Fruit fly (Drosophila melanogaster) whole organism, embryonic: Measurements from ENCODE around the gene CG18268.

Experiments used
- CG10267 ChIP-seq: fragments of 200-800 bp; sonication (Bioruptor generic); optimal IDR thresholded peaks from 2 replicates; lab custom pipeline; 2018; ENCODE audit warnings: missing biosample characterization, mild to moderate bottlenecking, missing genetic modification characterization, moderate library complexity
- CG10366 ChIP-seq: fragments of 200-800 bp; sonication (Bioruptor generic); IDR thresholded peaks from 2 replicates; pipeline ENCODE4 v1.3.6; 2022; ENCODE audit warnings: missing biosample characterization, missing genetic modification characterization
- CG10462 ChIP-seq: fragments of 200-800 bp; sonication (Bioruptor generic); optimal IDR thresholded peaks from 2 replicates; lab custom pipeline; 2016; ENCODE audit warnings: missing biosample characterization, missing genetic modification characterization
- CG13287 ChIP-seq: fragments of 200-800 bp; sonication (Bioruptor generic); IDR thresholded peaks from 2 replicates; pipeline ENCODE4 v1.3.6; 2022; ENCODE audit warnings: missing biosample characterization, missing genetic modification characterization; ENCODE audit not compliant: partially characterized antibody
- CG15269 ChIP-seq: fragments of 200-800 bp; sonication (Bioruptor generic); optimal IDR thresholded peaks from 2 replicates; lab custom pipeline; 2018; ENCODE audit warnings: missing biosample characterization, mild to moderate bottlenecking, missing genetic modification characterization, moderate library complexity
- CG1792 ChIP-seq: fragments of 200-800 bp; sonication (Bioruptor generic); optimal IDR thresholded peaks from 2 replicates; lab custom pipeline; 2016; ENCODE audit warnings: missing biosample characterization, missing genetic modification characterization
- CG18599 ChIP-seq: fragments of 200-800 bp; sonication (Bioruptor generic); optimal IDR thresholded peaks from 3 replicates; lab custom pipeline; 2017; ENCODE audit warnings: missing biosample characterization, missing genetic modification characterization, mild to moderate bottlenecking, moderate library complexity, missing genetic modification reagents
- CG30403 ChIP-seq: fragments of 200-800 bp; sonication (Bioruptor generic); optimal IDR thresholded peaks from 3 replicates; lab custom pipeline; 2016; ENCODE audit warnings: missing biosample characterization, missing genetic modification characterization
- CG31388 ChIP-seq: fragments of 200-800 bp; sonication (Bioruptor generic); optimal IDR thresholded peaks from 2 replicates; lab custom pipeline; 2016; ENCODE audit warnings: missing biosample characterization, missing genetic modification characterization
- CG3163 ChIP-seq: fragments of 200-800 bp; sonication (Bioruptor generic); optimal IDR thresholded peaks from 3 replicates; lab custom pipeline; 2016; ENCODE audit warnings: missing biosample characterization, missing genetic modification characterization
- CG3407 ChIP-seq: fragments of 200-800 bp; sonication (Bioruptor generic); optimal IDR thresholded peaks from 2 replicates; lab custom pipeline; 2018; ENCODE audit warnings: missing biosample characterization, mild to moderate bottlenecking, missing genetic modification characterization
- CG3726 ChIP-seq: fragments of 200-800 bp; sonication (Bioruptor generic); IDR thresholded peaks from 3 replicates; pipeline ENCODE4, ENCODE4 v1.3.6; 2022; ENCODE audit warnings: missing biosample characterization, missing genetic modification characterization
- CG6175 ChIP-seq: fragments of 200-800 bp; sonication (Bioruptor generic); IDR thresholded peaks from 3 replicates; pipeline ENCODE4 v1.3.6; 2022; ENCODE audit warnings: missing biosample characterization, missing genetic modification characterization
- CG6791 ChIP-seq: fragments of 200-800 bp; sonication (Bioruptor generic); IDR thresholded peaks from 3 replicates; pipeline ENCODE4 v1.3.6; 2022; ENCODE audit warnings: missing biosample characterization, missing genetic modification characterization; ENCODE audit not compliant: partially characterized antibody
- CG7786 ChIP-seq: fragments of 200-800 bp; sonication (Bioruptor generic); optimal IDR thresholded peaks from 2 replicates; lab custom pipeline; 2016; ENCODE audit warnings: missing biosample characterization, missing genetic modification characterization
- CG7963 ChIP-seq: fragments of 200-800 bp; sonication (Bioruptor generic); IDR thresholded peaks from 3 replicates; pipeline ENCODE4 v1.3.6; 2022; ENCODE audit warnings: missing biosample characterization, missing genetic modification characterization; ENCODE audit not compliant: partially characterized antibody
- CG8290 ChIP-seq, 3 experiments: fragments of 200-800 bp; sonication (Bioruptor generic); optimal IDR thresholded peaks; 2 replicates each; lab custom pipeline; 2016 to 2019; ENCODE audit warnings: missing biosample characterization in 3 of 3, missing genetic modification characterization in 3 of 3, mild to moderate bottlenecking in 2 of 3, moderate library complexity in 1 of 3
- CG8478 ChIP-seq: fragments of >200 bp; optimal IDR thresholded peaks from 2 replicates; lab custom pipeline; 2018
- CG9215 ChIP-seq: fragments of 200-800 bp; sonication (Bioruptor generic); IDR thresholded peaks from 2 replicates; pipeline ENCODE4 v1.3.6; 2022; ENCODE audit warnings: missing biosample characterization, missing genetic modification characterization
- CG9727 ChIP-seq: fragments of 200-800 bp; sonication (Bioruptor generic); optimal IDR thresholded peaks from 3 replicates; lab custom pipeline; 2017; ENCODE audit warnings: missing biosample characterization, mild to moderate bottlenecking, missing genetic modification characterization
- D19B ChIP-seq: fragments of 200-800 bp; sonication (Bioruptor generic); optimal IDR thresholded peaks from 2 replicates; lab custom pipeline; 2017; ENCODE audit warnings: missing biosample characterization, mild to moderate bottlenecking, missing genetic modification characterization
- ERR ChIP-seq: fragments of 200-800 bp; sonication (Bioruptor generic); optimal IDR thresholded peaks from 2 replicates; lab custom pipeline; 2016; ENCODE audit warnings: missing biosample characterization, missing genetic modification characterization
- Fer1 ChIP-seq: fragments of 200-800 bp; sonication (Bioruptor generic); optimal IDR thresholded peaks from 2 replicates; lab custom pipeline; 2017; ENCODE audit warnings: missing biosample characterization, mild to moderate bottlenecking, missing genetic modification characterization
- GATAe ChIP-seq: fragments of 200-800 bp; sonication (Bioruptor generic); conservative IDR thresholded peaks from 2 replicates; pipeline ENCODE4 v1.3.6; 2022; ENCODE audit warnings: missing biosample characterization, missing genetic modification characterization
- Hand ChIP-seq: fragments of 200-800 bp; sonication (Bioruptor generic); optimal IDR thresholded peaks from 2 replicates; lab custom pipeline; 2017; ENCODE audit warnings: mild to moderate bottlenecking, missing biosample characterization, missing genetic modification reagents, missing genetic modification characterization
- Lim3 ChIP-seq: fragments of 200-800 bp; sonication (Bioruptor generic); IDR thresholded peaks from 2 replicates; pipeline ENCODE4 v1.3.6; 2022; ENCODE audit warnings: missing biosample characterization, missing genetic modification characterization
- Side ChIP-seq: fragments of 200-800 bp; sonication (Bioruptor generic); optimal IDR thresholded peaks from 2 replicates; lab custom pipeline; 2016; ENCODE audit warnings: missing biosample characterization, missing genetic modification characterization
- Six4 ChIP-seq: fragments of 200-800 bp; sonication (Bioruptor generic); optimal IDR thresholded peaks from 2 replicates; lab custom pipeline; 2016; ENCODE audit warnings: missing biosample characterization, missing genetic modification characterization
- abd-A ChIP-seq: fragments of 200-800 bp; sonication (Bioruptor generic); optimal IDR thresholded peaks from 3 replicates; lab custom pipeline; 2019; ENCODE audit warnings: missing biosample characterization, mild to moderate bottlenecking, missing genetic modification characterization, moderate library complexity
- amos ChIP-seq: fragments of 200-800 bp; sonication (Bioruptor generic); IDR thresholded peaks from 2 replicates; pipeline ENCODE4 v1.3.6; 2022; ENCODE audit warnings: missing biosample characterization, missing genetic modification characterization; ENCODE audit not compliant: partially characterized antibody
- az2 ChIP-seq: fragments of 200-800 bp; sonication (Bioruptor generic); optimal IDR thresholded peaks from 3 replicates; lab custom pipeline; 2016; ENCODE audit warnings: missing biosample characterization, missing genetic modification characterization
- cas ChIP-seq: fragments of 200-800 bp; sonication (Bioruptor generic); IDR thresholded peaks from 2 replicates; pipeline ENCODE4 v1.3.6; 2022; ENCODE audit warnings: missing biosample characterization, missing genetic modification characterization
- cato ChIP-seq: fragments of 200-800 bp; sonication (Bioruptor generic); optimal IDR thresholded peaks from 2 replicates; lab custom pipeline; 2016; ENCODE audit warnings: missing biosample characterization, missing genetic modification characterization, borderline replicate concordance
- croc ChIP-seq: fragments of 200-800 bp; sonication (Bioruptor generic); conservative IDR thresholded peaks from 3 replicates; pipeline ENCODE4 v1.3.6; 2022; ENCODE audit warnings: missing biosample characterization, missing genetic modification characterization
- fd96Cb ChIP-seq: fragments of 200-800 bp; sonication (Bioruptor generic); optimal IDR thresholded peaks from 2 replicates; lab custom pipeline; 2018; ENCODE audit warnings: missing biosample characterization, mild to moderate bottlenecking, missing genetic modification characterization, moderate library complexity
- hbn ChIP-seq: fragments of 200-800 bp; sonication (Bioruptor generic); IDR thresholded peaks from 2 replicates; pipeline ENCODE4 v1.3.6; 2022; ENCODE audit warnings: missing biosample characterization, missing genetic modification characterization; ENCODE audit not compliant: partially characterized antibody
- her ChIP-seq: fragments of 200-800 bp; sonication (Bioruptor generic); optimal IDR thresholded peaks from 2 replicates; lab custom pipeline; 2016; ENCODE audit warnings: missing biosample characterization, missing genetic modification characterization
- hkb ChIP-seq, 2 experiments: fragments of 200-800 bp in 1 of 2; fragments of >200 bp in 1 of 2; sonication (Bioruptor generic) in 1 of 2; IDR thresholded peaks in 1 of 2; optimal IDR thresholded peaks in 1 of 2; 2 replicates each; pipeline versions ENCODE4 v1.3.6 to Lab custom; 2017 to 2022; ENCODE audit warnings: missing biosample characterization in 1 of 2, missing genetic modification characterization in 1 of 2
- insv ChIP-seq, 2 experiments: fragments of 200-800 bp; sonication (Bioruptor generic); optimal IDR thresholded peaks; 3 replicates each; lab custom pipeline; 2016 to 2018; ENCODE audit warnings: missing biosample characterization in 2 of 2, missing genetic modification characterization in 2 of 2
- inv ChIP-seq: fragments of 200-800 bp; sonication (Bioruptor generic); IDR thresholded peaks from 2 replicates; pipeline ENCODE4 v1.3.6; 2022; ENCODE audit warnings: missing biosample characterization, missing genetic modification characterization; ENCODE audit not compliant: partially characterized antibody
- lilli ChIP-seq: fragments of 200-800 bp; sonication (Bioruptor generic); optimal IDR thresholded peaks from 3 replicates; lab custom pipeline; 2016; ENCODE audit warnings: missing biosample characterization, missing genetic modification characterization
- nerfin-1 ChIP-seq: fragments of 200-800 bp; sonication (Bioruptor generic); optimal IDR thresholded peaks from 3 replicates; lab custom pipeline; 2019; ENCODE audit warnings: missing biosample characterization, mild to moderate bottlenecking, missing genetic modification characterization, moderate library complexity
- org-1 ChIP-seq: fragments of 200-800 bp; sonication (Bioruptor generic); optimal IDR thresholded peaks from 2 replicates; lab custom pipeline; 2017; ENCODE audit warnings: missing biosample characterization, missing genetic modification characterization
- phol ChIP-seq: fragments of 200-800 bp; sonication (Bioruptor generic); optimal IDR thresholded peaks from 3 replicates; lab custom pipeline; 2018; ENCODE audit warnings: missing biosample characterization, mild to moderate bottlenecking, missing genetic modification characterization, moderate library complexity
- sc ChIP-seq, 3 experiments: fragments of >200 bp in 2 of 3; fragments of 200-800 bp in 1 of 3; sonication (Bioruptor generic) in 1 of 3; optimal IDR thresholded peaks; 2 replicates in 2 of 3; 3 replicates in 1 of 3; lab custom pipeline; 2017; ENCODE audit warnings: mild to moderate bottlenecking in 1 of 3, missing biosample characterization in 1 of 3, missing genetic modification characterization in 1 of 3, missing genetic modification reagents in 1 of 3
- sd ChIP-seq: fragments of 200-800 bp; sonication (Bioruptor generic); optimal IDR thresholded peaks from 3 replicates; lab custom pipeline; 2018; ENCODE audit warnings: missing biosample characterization, mild to moderate bottlenecking, missing genetic modification characterization, moderate library complexity
- stwl ChIP-seq: fragments of 200-800 bp; sonication (Bioruptor generic); optimal IDR thresholded peaks from 3 replicates; lab custom pipeline; 2018; ENCODE audit warnings: missing biosample characterization, mild to moderate bottlenecking, missing genetic modification characterization, moderate library complexity
- unpg ChIP-seq: fragments of 200-800 bp; sonication (Bioruptor generic); optimal IDR thresholded peaks from 3 replicates; lab custom pipeline; 2018; ENCODE audit warnings: missing biosample characterization, mild to moderate bottlenecking, missing genetic modification characterization, moderate library complexity

Gene CG18268

dm6 chr3R:7813981-7814529, 9.8 kb upstream of the CG18268 start, which contains the start of gene CG34384 (continued):
- TF ChIP-seq Six4 (GFP tag; lab: Kevin White, UChicago) (peak; percentile 39), sd (no peak), Fer1 (peak; percentile 79), CG9727 (GFP tag; lab: Kevin White, UChicago) (peak; percentile 82), amos (no peak), CG7786 (peak; percentile 35), lilli (GFP tag; lab: Kevin White, UChicago) (peak; percentile 58), CG30403 (GFP tag; lab: Kevin White, UChicago) (peak; percentile 75), CG6791 (GFP tag; lab: Robert Waterston, UW) (no peak), stwl (no peak), her (GFP tag; lab: Kevin White, UChicago) (no peak), CG1792 (GFP tag; lab: Kevin White, UChicago) (no peak), CG8478 (lab: Kevin White, UChicago) (no peak), org-1 (peak; percentile 72), GATAe (no peak), hbn (no peak), CG10462 (GFP tag; lab: Kevin White, UChicago) (no peak), sc (optimal IDR thresholded peaks at IDR 0.05; lab: Kevin White, UChicago) (no peak), sc (GFP tag; optimal IDR thresholded peaks at IDR 0.05; lab: Kevin White, UChicago) (no peak), inv (GFP tag; lab: Robert Waterston, UW) (no peak), CG10267 (peak; percentile 55), D19B (GFP tag; lab: Kevin White, UChicago) (peak; percentile 46), CG3726 (GFP tag; lab: Robert Waterston, UW) (no peak), CG6175 (GFP tag; lab: Robert Waterston, UW) (no peak), Hand (GFP tag; lab: Kevin White, UChicago) (peak; percentile 66), Lim3 (GFP tag; lab: Robert Waterston, UW) (no peak), hkb (optimal IDR thresholded peaks at IDR 0.05; lab: Kevin White, UChicago) (no peak), hkb (GFP tag; IDR thresholded peaks at IDR 0.05; lab: Robert Waterston, UW) (peak; percentile 41; the same call in 1 of the 2 replicates), ERR (GFP tag; lab: Kevin White, UChicago) (no peak), CG8290 (GFP tag; optimal IDR thresholded peaks at IDR 0.05; lab: Kevin White, UChicago) (no peak), CG8290 (tag; optimal IDR thresholded peaks at IDR 0.05; lab: Kevin White, UChicago) (peak in 1 of 2 experiments; percentile 38), CG3407 (GFP tag; lab: Kevin White, UChicago) (no peak), CG13287 (GFP tag; lab: Robert Waterston, UW) (no peak), cato (no peak), CG18599 (GFP tag; lab: Kevin White, UChicago) (peak; percentile 88), CG10366 (no peak), nerfin-1 (tag; lab: Kevin White, UChicago) (peak; percentile 45), abd-A (tag; lab: Kevin White, UChicago) (peak; percentile 50), CG9215 (GFP tag; lab: Robert Waterston, UW) (peak; percentile 30), CG31388 (GFP tag; lab: Kevin White, UChicago) (no peak), insv (GFP tag; optimal IDR thresholded peaks at IDR 0.05; lab: Kevin White, UChicago) (peak in 1 of 2 experiments; percentile 28), unpg (GFP tag; lab: Kevin White, UChicago) (peak; percentile 14), CG7963 (GFP tag; lab: Robert Waterston, UW) (no peak), CG3163 (GFP tag; lab: Kevin White, UChicago) (no peak), phol (tag; lab: Kevin White, UChicago) (peak; percentile 73), croc (GFP tag; lab: Robert Waterston, UW) (0 out of 3 replicates have a peak, but pooled peaks have one; percentile 36), fd96Cb (tag; lab: Kevin White, UChicago) (peak; percentile 31), az2 (GFP tag; lab: Kevin White, UChicago) (peak; percentile 57), Side (GFP tag; lab: Kevin White, UChicago) (peak; percentile 31), CG15269 (tag; lab: Kevin White, UChicago) (peak; percentile 48), cas (GFP tag; lab: Robert Waterston, UW) (no peak)
